Worm (Caenorhabditis elegans) whole organism, L4 larva: Measurements from ENCODE around the gene F01F1.14.

Experiments used
- Y48G9A.11 ChIP-seq: fragments of 200-800 bp; sonication (Bioruptor generic); IDR thresholded peaks from 2 replicates; pipeline ENCODE4 v1.3.6; 2022; ENCODE audit warnings: missing genetic modification reagents, missing genetic modification characterization, missing compliant biosample characterization
- Y5F2A.4 ChIP-seq: fragments of 200-800 bp; sonication (Bioruptor generic); optimal IDR thresholded peaks from 2 replicates; lab custom pipeline; 2018; ENCODE audit warnings: mild to moderate bottlenecking, missing genetic modification characterization, missing compliant biosample characterization
- ZK546.5 ChIP-seq, 2 experiments: sonication (generic microtip); optimal IDR thresholded peaks; 2 replicates each; lab custom pipeline; 2017; ENCODE audit warnings: missing biosample characterization in 2 of 2, missing genetic modification characterization in 2 of 2
- aly-2 ChIP-seq: sonication (generic microtip); optimal IDR thresholded peaks from 2 replicates; lab custom pipeline; 2018; ENCODE audit warnings: missing biosample characterization, missing genetic modification characterization
- attf-4 ChIP-seq: sonication (generic microtip); optimal IDR thresholded peaks from 3 replicates; lab custom pipeline; 2017; ENCODE audit warnings: missing biosample characterization, missing genetic modification characterization
- ceh-20 ChIP-seq: fragments of 200-800 bp; sonication (Bioruptor generic); IDR thresholded peaks from 2 replicates; pipeline ENCODE4 v1.3.6; 2022; ENCODE audit warnings: missing genetic modification reagents, missing genetic modification characterization, missing compliant biosample characterization
- ceh-32 ChIP-seq: sonication (generic microtip); optimal IDR thresholded peaks from 2 replicates; lab custom pipeline; 2016; ENCODE audit warnings: mild to moderate bottlenecking, missing genetic modification characterization, missing compliant biosample characterization; ENCODE audit not compliant: poor library complexity
- ceh-44 ChIP-seq: fragments of 200-800 bp; sonication (Bioruptor generic); IDR thresholded peaks from 2 replicates; pipeline ENCODE4 v1.3.6; 2022; ENCODE audit warnings: missing genetic modification reagents, missing genetic modification characterization, missing compliant biosample characterization
- cey-2 ChIP-seq: sonication (generic microtip); optimal IDR thresholded peaks from 3 replicates; lab custom pipeline; 2017; ENCODE audit warnings: missing genetic modification characterization, mild to moderate bottlenecking, missing compliant biosample characterization, antibody characterized with exemption, borderline replicate concordance; ENCODE audit not compliant: insufficient read depth
- ctbp-1 ChIP-seq: fragments of 200-800 bp; sonication (Bioruptor generic); IDR thresholded peaks from 2 replicates; pipeline ENCODE4 v1.3.6; 2022; ENCODE audit warnings: missing genetic modification reagents, missing genetic modification characterization, missing compliant biosample characterization
- daf-16 ChIP-seq, 3 experiments: sonication (generic microtip); optimal IDR thresholded peaks; 2 replicates each; lab custom pipeline; 2016 to 2017; ENCODE audit warnings: missing genetic modification characterization in 3 of 3, missing genetic modification reagents in 3 of 3, mild to moderate bottlenecking in 2 of 3, missing compliant biosample characterization in 2 of 3, missing biosample characterization in 1 of 3, moderate library complexity in 1 of 3
- dmd-6 ChIP-seq: fragments of 200-800 bp; sonication (Bioruptor generic); IDR thresholded peaks from 2 replicates; pipeline ENCODE4 v1.3.6; 2022; ENCODE audit warnings: missing genetic modification reagents, missing genetic modification characterization, missing compliant biosample characterization
- dmd-8 ChIP-seq: fragments of 200-800 bp; sonication (Bioruptor generic); IDR thresholded peaks from 2 replicates; pipeline ENCODE4 v1.3.6; 2022; ENCODE audit warnings: missing genetic modification characterization, missing compliant biosample characterization
- dve-1 ChIP-seq: sonication (generic microtip); optimal IDR thresholded peaks from 2 replicates; lab custom pipeline; 2017; ENCODE audit warnings: antibody characterized with exemption, mild to moderate bottlenecking, missing genetic modification characterization, missing compliant biosample characterization; ENCODE audit not compliant: insufficient read depth
- fos-1 ChIP-seq: fragments of 150-350 bp; optimal IDR thresholded peaks from 2 replicates; lab custom pipeline; 2014; ENCODE audit warnings: missing biosample characterization, missing genetic modification characterization
- gei-8 ChIP-seq: fragments of 200-800 bp; sonication (Bioruptor generic); optimal IDR thresholded peaks from 2 replicates; lab custom pipeline; 2018; ENCODE audit warnings: mild to moderate bottlenecking, missing genetic modification characterization, missing compliant biosample characterization
- hlh-11 ChIP-seq: fragments of 200-800 bp; sonication (Bioruptor generic); optimal IDR thresholded peaks from 2 replicates; lab custom pipeline; 2018; ENCODE audit warnings: mild to moderate bottlenecking, missing genetic modification characterization, missing compliant biosample characterization
- hlh-30 ChIP-seq: sonication (generic microtip); optimal IDR thresholded peaks from 2 replicates; lab custom pipeline; 2017; ENCODE audit warnings: antibody characterized with exemption, mild to moderate bottlenecking, missing genetic modification characterization, missing compliant biosample characterization; ENCODE audit not compliant: insufficient read depth
- hmg-1.1 ChIP-seq: fragments of 200-800 bp; sonication (Bioruptor generic); IDR thresholded peaks from 2 replicates; pipeline ENCODE4 v1.3.6; 2022; ENCODE audit warnings: missing genetic modification reagents, missing genetic modification characterization, missing compliant biosample characterization
- lir-3 ChIP-seq: sonication (generic microtip); optimal IDR thresholded peaks from 2 replicates; lab custom pipeline; 2016; ENCODE audit warnings: mild to moderate bottlenecking, missing genetic modification characterization, missing compliant biosample characterization
- lsy-2 ChIP-seq, 2 experiments: fragments of 150-350 bp in 1 of 2; sonication (generic microtip) in 1 of 2; optimal IDR thresholded peaks; 2 replicates each; lab custom pipeline; 2014 to 2017; ENCODE audit warnings: missing biosample characterization in 2 of 2, missing genetic modification characterization in 2 of 2
- mep-1 ChIP-seq: fragments of 150-350 bp; sonication (generic microtip); optimal IDR thresholded peaks from 3 replicates; lab custom pipeline; 2014; ENCODE audit warnings: missing biosample characterization, missing genetic modification characterization
- mes-2 ChIP-seq: sonication (generic microtip); optimal IDR thresholded peaks from 2 replicates; lab custom pipeline; 2016; ENCODE audit warnings: missing genotype, mild to moderate bottlenecking, missing genetic modification characterization, missing compliant biosample characterization; ENCODE audit not compliant: poor library complexity, severe bottlenecking
- mxl-3 ChIP-seq: fragments of 200-800 bp; sonication (Bioruptor generic); optimal IDR thresholded peaks from 2 replicates; lab custom pipeline; 2018; ENCODE audit warnings: mild to moderate bottlenecking, missing genetic modification characterization, missing compliant biosample characterization
- nhr-10 ChIP-seq: fragments of 150-350 bp; optimal IDR thresholded peaks from 2 replicates; lab custom pipeline; 2014; ENCODE audit warnings: missing biosample characterization, missing genetic modification characterization
- nhr-25 ChIP-seq: sonication (generic microtip); optimal IDR thresholded peaks from 2 replicates; lab custom pipeline; 2017; ENCODE audit warnings: missing genetic modification characterization, mild to moderate bottlenecking, missing compliant biosample characterization, antibody characterized with exemption, moderate library complexity, borderline replicate concordance; ENCODE audit not compliant: insufficient read depth
- nhr-28 ChIP-seq: fragments of 150-350 bp; optimal IDR thresholded peaks from 2 replicates; lab custom pipeline; 2014; ENCODE audit warnings: missing biosample characterization, missing genetic modification characterization
- nhr-6 ChIP-seq: fragments of 150-350 bp; optimal IDR thresholded peaks from 2 replicates; lab custom pipeline; 2014; ENCODE audit warnings: missing biosample characterization, missing genetic modification characterization
- nhr-76 ChIP-seq: fragments of 150-350 bp; optimal IDR thresholded peaks from 2 replicates; lab custom pipeline; 2014; ENCODE audit warnings: missing biosample characterization, missing genetic modification characterization
- pha-4 ChIP-seq, 2 experiments: fragments of 150-350 bp in 1 of 2; fragments of 200-800 bp in 1 of 2; sonication (Bioruptor generic) in 1 of 2; IDR thresholded peaks in 1 of 2; optimal IDR thresholded peaks in 1 of 2; 2 replicates each; pipeline versions ENCODE4 v1.3.6 to Lab custom; 2014 to 2022; ENCODE audit warnings: missing genetic modification characterization in 2 of 2, missing genetic modification reagents in 2 of 2, missing biosample characterization in 1 of 2, missing compliant biosample characterization in 1 of 2
- pqm-1 ChIP-seq: sonication (generic microtip); optimal IDR thresholded peaks from 2 replicates; lab custom pipeline; 2017; ENCODE audit warnings: missing biosample characterization, missing genetic modification characterization
- rbr-2 ChIP-seq: sonication (generic microtip); optimal IDR thresholded peaks from 2 replicates; lab custom pipeline; 2016; ENCODE audit warnings: missing genotype, missing genetic modification characterization, missing compliant biosample characterization
- sdz-12 ChIP-seq: fragments of 200-800 bp; sonication (Bioruptor generic); optimal IDR thresholded peaks from 2 replicates; lab custom pipeline; 2018; ENCODE audit warnings: mild to moderate bottlenecking, missing genetic modification characterization, missing compliant biosample characterization
- unc-130 ChIP-seq: sonication (generic microtip); optimal IDR thresholded peaks from 2 replicates; lab custom pipeline; 2016; ENCODE audit warnings: missing genetic modification reagents, missing genetic modification characterization, missing compliant biosample characterization
- unc-39 ChIP-seq: sonication (generic microtip); optimal IDR thresholded peaks from 2 replicates; lab custom pipeline; 2017; ENCODE audit warnings: missing biosample characterization, missing genetic modification characterization
- vab-7 ChIP-seq: fragments of 200-800 bp; sonication (Bioruptor generic); IDR thresholded peaks from 2 replicates; pipeline ENCODE4 v1.3.6; 2022; ENCODE audit warnings: missing genetic modification reagents, missing genetic modification characterization, missing compliant biosample characterization
- zag-1 ChIP-seq: fragments of 150-350 bp; optimal IDR thresholded peaks from 2 replicates; lab custom pipeline; 2014; ENCODE audit warnings: missing biosample characterization, missing genetic modification characterization
- zfp-3 ChIP-seq: fragments of 200-800 bp; sonication (Bioruptor generic); conservative IDR thresholded peaks from 2 replicates; pipeline ENCODE4 v1.3.6; 2022; ENCODE audit warnings: missing genetic modification reagents, missing genetic modification characterization, missing compliant biosample characterization
- zip-2 ChIP-seq: fragments of 150-350 bp; optimal IDR thresholded peaks from 2 replicates; lab custom pipeline; 2014; ENCODE audit warnings: missing biosample characterization, missing genetic modification characterization
- ztf-7 ChIP-seq: fragments of 150-350 bp; optimal IDR thresholded peaks from 2 replicates; lab custom pipeline; 2014; ENCODE audit warnings: missing biosample characterization, missing genetic modification characterization

The F01F1.14 gene

ce11 chrIII:5906059-5906458 is 23.3 kb upstream of the F01F1.14 start, which contains the start of gene dpff-1:
Gene dpff-1, minus strand, starts transcription at chrIII:5906346.
- TF ChIP-seq ceh-20 (GFP tag; lab: Robert Waterston, UW) (no peak), lir-3 (tag; lab: Kevin White, UChicago) (no peak), mes-2 (tag; lab: Kevin White, UChicago) (peak; percentile 64), unc-130 (GFP tag; lab: Kevin White, UChicago) (no peak), ztf-7 (tag; lab: Kevin White, UChicago) (no peak), zag-1 (no peak), dve-1 (tag; lab: Kevin White, UChicago) (peak; percentile 30), ZK546.5 (tag; optimal IDR thresholded peaks at IDR 0.05; lab: Kevin White, UChicago) (no peak), dmd-8 (GFP tag; lab: Robert Waterston, UW) (no peak), fos-1 (no peak), hmg-1.1 (GFP tag; lab: Robert Waterston, UW) (peak; percentile 39; the same call in 1 of the 2 replicates), rbr-2 (tag; lab: Kevin White, UChicago) (no peak), hlh-30 (peak; percentile 16), Y5F2A.4 (no peak), lsy-2 (tag; optimal IDR thresholded peaks at IDR 0.05; lab: Kevin White, UChicago) (peak in 1 of 2 experiments; percentile 43), dmd-6 (GFP tag; lab: Robert Waterston, UW) (0 out of 2 replicates have a peak, but pooled peaks have one; percentile 7), hlh-11 (peak; percentile 12), nhr-25 (no peak), sdz-12 (GFP tag; lab: Kevin White, UChicago) (no peak), mep-1 (tag; lab: Kevin White, UChicago) (peak; percentile 12), zfp-3 (GFP tag; lab: Robert Waterston, UW) (no peak), attf-4 (tag; lab: Kevin White, UChicago) (no peak), cey-2 (tag; lab: Kevin White, UChicago) (no peak)
- TF ChIP-seq, all 104 proteins: peak for 8

- TF ChIP-seq vab-7 (GFP tag; lab: Robert Waterston, UW) (no peak), ctbp-1 (GFP tag; lab: Robert Waterston, UW) (no peak), aly-2 (no peak), ceh-32 (tag; lab: Kevin White, UChicago) (no peak), unc-39 (tag; lab: Kevin White, UChicago) (no peak), gei-8 (GFP tag; lab: Kevin White, UChicago) (no peak), ceh-44 (GFP tag; lab: Robert Waterston, UW) (no peak), Y48G9A.11 (GFP tag; lab: Robert Waterston, UW) (no peak), mes-2 (tag; lab: Kevin White, UChicago) (no peak), hmg-1.1 (GFP tag; lab: Robert Waterston, UW) (no peak), zip-2 (tag; lab: Kevin White, UChicago) (no peak)
- TF ChIP-seq, all 104 proteins: peak for 0
These were observed 19.8 kb upstream of the F01F1.14 start for ce11 chrIII:5902558-5902957.

ce11 chrIII:5900709-5901108 is 18.0 kb upstream of the F01F1.14 start:
- TF ChIP-seq mxl-3 (no peak), pqm-1 (no peak), nhr-28 (tag; lab: Kevin White, UChicago) (peak; percentile 10), mep-1 (tag; lab: Kevin White, UChicago) (peak; percentile 44), nhr-76 (tag; lab: Kevin White, UChicago) (no peak), hlh-11 (peak; percentile 23), hmg-1.1 (GFP tag; lab: Robert Waterston, UW) (no peak), dmd-8 (GFP tag; lab: Robert Waterston, UW) (no peak), nhr-6 (tag; lab: Kevin White, UChicago) (peak; percentile 96), nhr-10 (tag; lab: Kevin White, UChicago) (no peak), lsy-2 (tag; optimal IDR thresholded peaks at IDR 0.05; lab: Kevin White, UChicago) (peak in 1 of 2 experiments; percentile 58), pha-4 (GFP tag; IDR thresholded peaks at IDR 0.05; lab: Robert Waterston, UW) (no peak), pha-4 (tag; optimal IDR thresholded peaks at IDR 0.05; lab: Kevin White, UChicago) (peak; percentile 22), daf-16 (GFP tag; optimal IDR thresholded peaks at IDR 0.05; lab: Kevin White, UChicago) (no peak), daf-16 (tag; optimal IDR thresholded peaks at IDR 0.05; lab: Kevin White, UChicago) (peak; percentile 18), dve-1 (tag; lab: Kevin White, UChicago) (peak; percentile 52)
